Fruit fly (Drosophila melanogaster): ENCODE measurements around the gene primo-2.

Gene primo-2

DNA sequence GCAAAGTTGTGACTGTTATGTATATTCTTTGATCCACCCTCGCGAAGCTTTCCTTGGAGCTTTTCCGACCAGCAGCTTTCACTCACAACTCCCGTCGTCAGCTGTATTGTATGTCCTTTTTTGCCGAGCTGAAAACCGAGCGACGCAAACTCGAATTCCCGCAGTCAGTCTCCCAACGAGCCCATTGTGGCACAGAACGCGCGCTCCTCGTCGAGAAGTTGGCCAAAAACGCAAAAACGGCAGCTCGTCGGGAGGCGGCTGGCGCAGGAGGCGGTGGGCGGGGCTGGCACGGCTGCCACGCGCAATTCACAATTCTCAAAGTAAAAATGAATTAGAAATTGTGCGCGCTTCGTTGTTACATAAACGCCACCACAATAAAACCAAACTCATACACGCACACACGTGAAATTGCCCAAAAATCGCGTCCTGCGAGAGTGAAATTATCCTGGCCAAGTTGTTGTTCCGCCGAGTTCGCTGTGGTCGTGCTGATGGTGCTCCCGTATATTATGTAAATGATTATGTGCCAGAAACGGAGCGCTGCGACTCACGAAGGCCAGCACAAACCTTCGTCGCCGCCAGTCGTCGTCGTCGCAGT lies 23.8 kb upstream of the primo-2 start (continued):
- TF ChIP-seq TFAM (GFP tag; optimal IDR thresholded peaks at IDR 0.05) (no peak), CG8359 (GFP tag; optimal IDR thresholded peaks at IDR 0.05; ENCODE audit: borderline replicate concordance) (no peak)

DNA sequence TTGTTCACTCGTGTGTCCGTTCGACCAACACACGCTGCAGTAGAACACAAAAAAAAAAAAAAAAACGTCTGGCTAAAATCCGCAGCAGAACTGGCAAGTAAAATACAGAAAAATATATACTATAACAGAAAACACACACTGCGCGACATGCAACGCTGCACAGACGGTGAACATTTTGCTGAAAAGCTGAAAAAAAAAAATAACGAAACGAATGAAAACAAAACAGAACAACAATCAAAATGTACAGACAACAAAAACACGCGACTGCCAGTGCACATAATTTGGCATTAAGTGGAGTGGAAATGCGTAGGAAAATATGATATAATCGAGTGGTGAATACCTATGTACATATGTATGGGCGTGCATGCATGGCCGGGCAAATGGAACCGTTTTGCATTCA lies 18.4 kb upstream of the primo-2 start:
- peak in 1 of 2 experiments; percentile 29 for TF ChIP-seq eve (GFP tag; optimal IDR thresholded peaks at IDR 0.05)
- TF ChIP-seq pb (GFP tag; optimal IDR thresholded peaks at IDR 0.05), result no peak
- TF ChIP-seq CG12219 (GFP tag; optimal IDR thresholded peaks at IDR 0.05), result no peak
- no peak for TF ChIP-seq CG18764 (GFP tag; optimal IDR thresholded peaks at IDR 0.05)
- TF ChIP-seq usp (GFP tag; optimal IDR thresholded peaks at IDR 0.05), result no peak

DNA sequence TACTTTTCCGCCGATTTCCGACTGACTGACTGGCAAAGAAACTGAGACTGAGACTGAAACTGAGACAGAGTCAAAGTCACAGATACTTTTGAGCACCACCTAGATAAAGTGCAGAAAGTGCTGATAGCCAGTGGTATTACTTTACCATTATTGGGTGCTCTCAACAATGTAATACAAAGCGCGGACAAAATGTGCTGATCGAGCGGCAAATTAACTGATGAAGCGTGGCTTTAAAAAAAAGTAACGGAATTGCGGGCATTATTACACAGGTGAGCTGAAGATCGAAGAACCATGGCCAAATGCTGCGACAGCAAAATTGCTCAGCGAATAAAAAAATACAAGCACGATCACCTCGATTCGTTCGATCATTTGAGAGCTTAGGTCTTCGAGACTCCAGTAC lies 17.3 kb upstream of the primo-2 start:
- TF ChIP-seq CG7556 (GFP tag; optimal IDR thresholded peaks at IDR 0.05) (no peak), Nf-YC (tag; optimal IDR thresholded peaks at IDR 0.05) (no peak), hb (GFP tag; IDR thresholded peaks at IDR 0.05; ENCODE audit: partially characterized antibody) (no peak), Bdp1 (GFP tag; optimal IDR thresholded peaks at IDR 0.05) (no peak), Doc2 (GFP tag; IDR thresholded peaks at IDR 0.05) (no peak), Trl (optimal IDR thresholded peaks at IDR 0.05) (no peak), Trl (GFP tag; optimal IDR thresholded peaks at IDR 0.05) (no peak), emc (GFP tag; optimal IDR thresholded peaks at IDR 0.05) (no peak), CG12071 (GFP tag; optimal IDR thresholded peaks at IDR 0.05) (no peak), inv (GFP tag; IDR thresholded peaks at IDR 0.05; ENCODE audit: partially characterized antibody) (no peak), aop (GFP tag; IDR thresholded peaks at IDR 0.05) (no peak), CG3995 (GFP tag; optimal IDR thresholded peaks at IDR 0.05) (no peak), H15 (GFP tag; IDR thresholded peaks at IDR 0.05) (no peak), Optix (GFP tag; IDR thresholded peaks at IDR 0.05) (no peak)

DNA sequence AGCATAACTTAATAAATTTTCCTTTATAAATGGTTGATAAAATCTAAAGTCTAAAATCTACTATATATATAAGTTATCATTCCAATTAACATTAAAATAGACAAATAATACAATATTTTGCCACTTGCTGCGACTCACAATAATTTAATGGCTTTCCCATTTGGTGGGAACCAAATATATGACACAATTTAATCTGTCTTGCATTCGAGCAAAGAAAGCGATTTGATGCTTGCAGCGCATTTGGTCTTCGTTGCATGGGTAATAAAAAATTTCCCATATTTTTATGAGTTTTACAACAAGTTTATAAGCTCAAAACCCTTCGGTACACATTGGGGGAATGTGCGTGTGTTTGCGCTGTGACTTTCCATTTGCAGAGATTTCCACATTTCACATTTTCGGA lies 15.2 kb upstream of the primo-2 start:
- no peak for TF ChIP-seq az2 (GFP tag; optimal IDR thresholded peaks at IDR 0.05)
- no peak for TF ChIP-seq CG14441 (GFP tag; IDR thresholded peaks at IDR 0.05)
- no peak for TF ChIP-seq Dfd (GFP tag; optimal IDR thresholded peaks at IDR 0.05)
- peak; percentile 10 for TF ChIP-seq oc (tag; optimal IDR thresholded peaks at IDR 0.05)
- peak; percentile 33 for TF ChIP-seq D19A (tag; optimal IDR thresholded peaks at IDR 0.05)
- TF ChIP-seq ssp (GFP tag; IDR thresholded peaks at IDR 0.05), result no peak
- TF ChIP-seq CG11093 (GFP tag; IDR thresholded peaks at IDR 0.05), result no peak
- TF ChIP-seq Sox100B (GFP tag; optimal IDR thresholded peaks at IDR 0.05), result peak; percentile 15

DNA sequence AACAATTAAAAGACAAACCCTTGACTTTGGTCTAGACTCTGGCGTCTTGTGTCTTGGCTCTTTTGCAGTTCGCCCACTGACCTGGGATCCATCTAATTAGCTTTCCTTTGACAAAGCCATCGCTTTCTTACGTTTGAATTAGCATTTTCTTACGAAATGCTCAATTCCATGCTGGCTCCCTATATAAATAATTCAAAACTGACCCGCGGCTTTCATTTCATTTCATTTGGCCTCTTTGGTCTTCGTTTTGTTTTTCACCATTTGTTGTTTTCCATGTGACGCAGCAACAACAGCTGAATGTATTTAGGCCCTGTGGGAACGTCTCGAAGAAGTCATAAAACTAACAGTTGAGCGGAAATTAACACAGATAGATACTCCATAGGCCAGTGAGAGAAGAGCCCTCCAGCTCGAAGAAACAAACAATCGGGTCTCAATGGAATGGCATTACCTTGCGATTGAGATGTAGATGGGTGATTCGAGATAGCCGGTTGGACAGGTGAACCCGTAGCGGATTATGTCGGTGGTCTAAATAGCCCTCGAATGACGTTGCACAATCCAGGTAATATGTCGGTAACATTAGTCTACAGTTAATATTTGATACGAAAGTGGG lies 12.5 kb upstream of the primo-2 start:
- TF ChIP-seq ac (GFP tag; optimal IDR thresholded peaks at IDR 0.05) (peak; percentile 46), CG4820 (GFP tag; optimal IDR thresholded peaks at IDR 0.05) (no peak), Blimp-1 (GFP tag; optimal IDR thresholded peaks at IDR 0.05) (peak; percentile 34), kni (GFP tag; optimal IDR thresholded peaks at IDR 0.05) (peak; percentile 67), CG12769 (tag; optimal IDR thresholded peaks at IDR 0.05) (peak; percentile 6), CG13123 (GFP tag; optimal IDR thresholded peaks at IDR 0.05) (no peak), CG7357 (GFP tag; IDR thresholded peaks at IDR 0.05) (no peak), CG2199 (GFP tag; IDR thresholded peaks at IDR 0.05) (peak; percentile 87), CG5245 (GFP tag; optimal IDR thresholded peaks at IDR 0.05) (no peak), CG6689 (GFP tag; IDR thresholded peaks at IDR 0.05) (no peak), Vsx1 (GFP tag; optimal IDR thresholded peaks at IDR 0.05) (peak; percentile 25), YL-1 (GFP tag; optimal IDR thresholded peaks at IDR 0.05) (no peak), oc (tag; optimal IDR thresholded peaks at IDR 0.05) (peak; percentile 78), sens (GFP tag) (peak; percentile 4), nerfin-2 (GFP tag; IDR thresholded peaks at IDR 0.05; ENCODE audit: partially characterized antibody) (no peak), CG4404 (GFP tag; IDR thresholded peaks at IDR 0.05) (no peak), Med (GFP tag) (peak; percentile 12), H15 (GFP tag; IDR thresholded peaks at IDR 0.05) (no peak), CG8388 (GFP tag; optimal IDR thresholded peaks at IDR 0.05) (no peak)

Measured in whole organism, embryonic.